Fruit fly (Drosophila melanogaster) whole organism, prepupa: ENCODE data around the gene Ir94f.

Source experiments
- Blimp-1 ChIP-seq: fragments of 200-800 bp; sonication (Bioruptor generic); optimal IDR thresholded peaks from 3 replicates; lab custom pipeline; 2017; ENCODE audit warnings: missing biosample characterization, missing genetic modification characterization, mild to moderate bottlenecking, moderate library complexity, missing genetic modification reagents
- CG32006 ChIP-seq: fragments of 200-800 bp; sonication (Bioruptor generic); optimal IDR thresholded peaks from 3 replicates; lab custom pipeline; 2017; ENCODE audit warnings: missing biosample characterization, mild to moderate bottlenecking, missing genetic modification characterization
- CG6276 ChIP-seq: fragments of 200-800 bp; sonication (Bioruptor generic); optimal IDR thresholded peaks from 2 replicates; lab custom pipeline; 2017; ENCODE audit warnings: missing biosample characterization, mild to moderate bottlenecking, missing genetic modification characterization
- Eip75B ChIP-seq: fragments of 200-800 bp; sonication (Bioruptor generic); optimal IDR thresholded peaks from 3 replicates; lab custom pipeline; 2016; ENCODE audit warnings: missing biosample characterization, missing genetic modification characterization
- pdm3 ChIP-seq: fragments of 200-800 bp; sonication (Bioruptor generic); optimal IDR thresholded peaks from 3 replicates; lab custom pipeline; 2016; ENCODE audit warnings: missing biosample characterization, missing genetic modification characterization

- TF ChIP-seq pdm3 (GFP tag; lab: Kevin White, UChicago), result no peak
- no peak for TF ChIP-seq Eip75B (GFP tag; lab: Kevin White, UChicago)
- TF ChIP-seq Blimp-1 (GFP tag; lab: Kevin White, UChicago), result no peak
- TF ChIP-seq CG32006 (GFP tag; lab: Kevin White, UChicago), result no peak
- no peak for TF ChIP-seq CG6276 (GFP tag; lab: Kevin White, UChicago)
Observed at dm6 chr3R:23519395-23520101, 37.9 kb downstream of the Ir94f start, which contains the start of gene Irk2.
